Worm (Caenorhabditis elegans) whole organism, late embryonic: ENCODE results near the gene pot-1.

Experiments
- F13H6.1 ChIP-seq: sonication (generic microtip); optimal IDR thresholded peaks from 2 replicates; lab custom pipeline; 2016; ENCODE audit warnings: missing genetic modification characterization, missing compliant biosample characterization
- K02D7.2 ChIP-seq: sonication (generic microtip); optimal IDR thresholded peaks from 2 replicates; lab custom pipeline; 2017; ENCODE audit warnings: mild to moderate bottlenecking, missing genetic modification characterization, missing compliant biosample characterization
- ahr-1 ChIP-seq: sonication (generic microtip); optimal IDR thresholded peaks from 2 replicates; lab custom pipeline; 2016; ENCODE audit warnings: missing genetic modification characterization, missing compliant biosample characterization
- ama-1 ChIP-seq: fragments of 150-350 bp; optimal IDR thresholded peaks from 2 replicates; lab custom pipeline; 2014
- ceh-14 ChIP-seq: sonication (generic microtip); optimal IDR thresholded peaks from 2 replicates; lab custom pipeline; 2016; ENCODE audit warnings: missing genotype, missing genetic modification characterization, missing compliant biosample characterization
- ceh-18 ChIP-seq: sonication (generic microtip); optimal IDR thresholded peaks from 2 replicates; lab custom pipeline; 2016; ENCODE audit warnings: missing genetic modification characterization, missing compliant biosample characterization
- ceh-19 ChIP-seq: fragments of 200-800 bp; sonication (Bioruptor generic); optimal IDR thresholded peaks from 2 replicates; lab custom pipeline; 2018; ENCODE audit warnings: mild to moderate bottlenecking, missing genetic modification characterization, missing compliant biosample characterization
- ceh-2 ChIP-seq: sonication (generic microtip); optimal IDR thresholded peaks from 2 replicates; lab custom pipeline; 2016; ENCODE audit warnings: missing genotype, missing genetic modification characterization, missing compliant biosample characterization
- ceh-22 ChIP-seq: sonication (generic microtip); optimal IDR thresholded peaks from 2 replicates; lab custom pipeline; 2017; ENCODE audit warnings: missing biosample characterization, missing genetic modification characterization
- ceh-31 ChIP-seq: sonication (generic microtip); optimal IDR thresholded peaks from 2 replicates; lab custom pipeline; 2016; ENCODE audit warnings: missing genetic modification characterization, missing compliant biosample characterization
- ceh-34 ChIP-seq: sonication (generic microtip); optimal IDR thresholded peaks from 2 replicates; lab custom pipeline; 2016; ENCODE audit warnings: mild to moderate bottlenecking, missing genetic modification characterization, missing compliant biosample characterization
- ceh-48 ChIP-seq: sonication (generic microtip); optimal IDR thresholded peaks from 2 replicates; lab custom pipeline; 2016; ENCODE audit warnings: missing genetic modification characterization, inconsistent platforms, missing compliant biosample characterization
- ceh-9 ChIP-seq: sonication (generic microtip); optimal IDR thresholded peaks from 2 replicates; lab custom pipeline; 2016; ENCODE audit warnings: mild to moderate bottlenecking, missing genetic modification characterization, inconsistent platforms, missing compliant biosample characterization
- dmd-4 ChIP-seq: sonication (generic microtip); optimal IDR thresholded peaks from 2 replicates; lab custom pipeline; 2016; ENCODE audit warnings: borderline replicate concordance, missing genetic modification characterization, missing compliant biosample characterization
- dve-1 ChIP-seq: sonication (generic microtip); optimal IDR thresholded peaks from 2 replicates; lab custom pipeline; 2017; ENCODE audit warnings: antibody characterized with exemption, mild to moderate bottlenecking, missing genetic modification characterization, missing compliant biosample characterization
- elt-4 ChIP-seq: sonication (generic microtip); optimal IDR thresholded peaks from 2 replicates; lab custom pipeline; 2016; ENCODE audit warnings: missing genetic modification characterization, missing compliant biosample characterization
- fkh-10 ChIP-seq: fragments of 150-350 bp; optimal IDR thresholded peaks from 2 replicates; lab custom pipeline; 2014; ENCODE audit warnings: missing biosample characterization, missing genetic modification reagents, missing genetic modification characterization
- fkh-6 ChIP-seq: sonication (generic microtip); optimal IDR thresholded peaks from 2 replicates; lab custom pipeline; 2016; ENCODE audit warnings: missing genetic modification characterization, missing compliant biosample characterization
- hlh-13 ChIP-seq: fragments of 200-800 bp; sonication (Bioruptor generic); optimal IDR thresholded peaks from 2 replicates; lab custom pipeline; 2018; ENCODE audit warnings: mild to moderate bottlenecking, missing genetic modification characterization, missing compliant biosample characterization
- hlh-15 ChIP-seq: sonication (generic microtip); optimal IDR thresholded peaks from 2 replicates; lab custom pipeline; 2016; ENCODE audit warnings: missing genetic modification characterization, missing compliant biosample characterization
- hlh-30 ChIP-seq: sonication (generic microtip); optimal IDR thresholded peaks from 2 replicates; lab custom pipeline; 2017; ENCODE audit warnings: antibody characterized with exemption, missing genetic modification characterization, missing compliant biosample characterization; ENCODE audit not compliant: insufficient read depth
- hlh-6 ChIP-seq: sonication (generic microtip); optimal IDR thresholded peaks from 2 replicates; lab custom pipeline; 2016; ENCODE audit warnings: missing genotype, missing genetic modification characterization, missing compliant biosample characterization
- hlh-8 ChIP-seq: sonication (generic microtip); optimal IDR thresholded peaks from 2 replicates; lab custom pipeline; 2016; ENCODE audit warnings: missing genotype, missing genetic modification characterization, missing compliant biosample characterization
- lim-6 ChIP-seq: sonication (generic microtip); optimal IDR thresholded peaks from 2 replicates; lab custom pipeline; 2016; ENCODE audit warnings: missing genetic modification characterization, missing compliant biosample characterization
- lin-11 ChIP-seq: fragments of 200-800 bp; sonication (Bioruptor generic); optimal IDR thresholded peaks from 2 replicates; lab custom pipeline; 2018; ENCODE audit warnings: mild to moderate bottlenecking, missing genetic modification characterization, missing compliant biosample characterization
- madf-2 ChIP-seq: sonication (generic microtip); optimal IDR thresholded peaks from 2 replicates; lab custom pipeline; 2017; ENCODE audit warnings: missing genetic modification characterization, missing compliant biosample characterization
- mec-3 ChIP-seq: sonication (generic microtip); optimal IDR thresholded peaks from 2 replicates; lab custom pipeline; 2016; ENCODE audit warnings: borderline replicate concordance, missing genetic modification characterization, missing compliant biosample characterization
- nfya-1 ChIP-seq: sonication (generic microtip); optimal IDR thresholded peaks from 2 replicates; lab custom pipeline; 2017; ENCODE audit warnings: missing genetic modification characterization, mild to moderate bottlenecking, missing compliant biosample characterization, antibody characterized with exemption, moderate library complexity
- npax-4 ChIP-seq: sonication (generic microtip); optimal IDR thresholded peaks from 2 replicates; lab custom pipeline; 2016; ENCODE audit warnings: missing genetic modification characterization, missing compliant biosample characterization
- pat-9 ChIP-seq: fragments of 200-800 bp; sonication (Bioruptor generic); optimal IDR thresholded peaks from 2 replicates; lab custom pipeline; 2018; ENCODE audit warnings: mild to moderate bottlenecking, missing genetic modification characterization, moderate library complexity, missing compliant biosample characterization
- pax-1 ChIP-seq: fragments of 150-350 bp; optimal IDR thresholded peaks from 2 replicates; lab custom pipeline; 2014; ENCODE audit warnings: missing biosample characterization, missing genetic modification characterization
- pha-4 ChIP-seq: fragments of 150-350 bp; optimal IDR thresholded peaks from 2 replicates; lab custom pipeline; 2018; ENCODE audit warnings: missing biosample characterization, missing genetic modification reagents, missing genetic modification characterization
- pqm-1 ChIP-seq: sonication (generic microtip); optimal IDR thresholded peaks from 2 replicates; lab custom pipeline; 2016; ENCODE audit warnings: missing genetic modification characterization, missing compliant biosample characterization
- rnt-1 ChIP-seq: sonication (generic microtip); optimal IDR thresholded peaks from 2 replicates; lab custom pipeline; 2016; ENCODE audit warnings: missing genetic modification characterization, missing compliant biosample characterization
- sdc-2 ChIP-seq: sonication (generic microtip); optimal IDR thresholded peaks from 2 replicates; lab custom pipeline; 2016; ENCODE audit warnings: missing genotype, missing genetic modification characterization, missing compliant biosample characterization
- sox-2 ChIP-seq: fragments of 200-800 bp; sonication (Bioruptor generic); IDR thresholded peaks from 2 replicates; pipeline ENCODE4 v1.3.6; 2022; ENCODE audit warnings: missing genetic modification reagents, missing genetic modification characterization, missing compliant biosample characterization
- sox-4 ChIP-seq: sonication (generic microtip); optimal IDR thresholded peaks from 2 replicates; lab custom pipeline; 2017; ENCODE audit warnings: mild to moderate bottlenecking, missing genetic modification characterization, inconsistent platforms, missing compliant biosample characterization
- tbx-2 ChIP-seq: sonication (generic microtip); optimal IDR thresholded peaks from 2 replicates; lab custom pipeline; 2016; ENCODE audit warnings: missing genetic modification characterization, missing compliant biosample characterization
- ttx-3 ChIP-seq: sonication (generic microtip); optimal IDR thresholded peaks from 2 replicates; lab custom pipeline; 2016; ENCODE audit warnings: missing genetic modification reagents, missing genetic modification characterization, missing compliant biosample characterization
- unc-3 ChIP-seq, 2 experiments: fragments of 200-800 bp in 1 of 2; sonication (Bioruptor generic) in 1 of 2; sonication (generic microtip) in 1 of 2; conservative IDR thresholded peaks in 1 of 2; optimal IDR thresholded peaks in 1 of 2; 2 replicates each; pipeline versions ENCODE4 v1.3.6 to Lab custom; 2016 to 2022; ENCODE audit warnings: missing compliant biosample characterization in 2 of 2, missing genetic modification characterization in 2 of 2, missing genetic modification reagents in 1 of 2
- unc-42 ChIP-seq: sonication (generic microtip); optimal IDR thresholded peaks from 2 replicates; lab custom pipeline; 2016; ENCODE audit warnings: missing genotype, missing genetic modification characterization, missing compliant biosample characterization
- unc-55 ChIP-seq: sonication (generic microtip); optimal IDR thresholded peaks from 2 replicates; lab custom pipeline; 2017; ENCODE audit warnings: missing biosample characterization, missing genetic modification reagents, missing genetic modification characterization
- unc-86 ChIP-seq: sonication (generic microtip); optimal IDR thresholded peaks from 2 replicates; lab custom pipeline; 2016; ENCODE audit warnings: missing genetic modification characterization, missing compliant biosample characterization
- ztf-16 ChIP-seq: sonication (generic microtip); optimal IDR thresholded peaks from 2 replicates; lab custom pipeline; 2017; ENCODE audit warnings: missing genetic modification characterization, missing compliant biosample characterization

pot-1 gene

DNA sequence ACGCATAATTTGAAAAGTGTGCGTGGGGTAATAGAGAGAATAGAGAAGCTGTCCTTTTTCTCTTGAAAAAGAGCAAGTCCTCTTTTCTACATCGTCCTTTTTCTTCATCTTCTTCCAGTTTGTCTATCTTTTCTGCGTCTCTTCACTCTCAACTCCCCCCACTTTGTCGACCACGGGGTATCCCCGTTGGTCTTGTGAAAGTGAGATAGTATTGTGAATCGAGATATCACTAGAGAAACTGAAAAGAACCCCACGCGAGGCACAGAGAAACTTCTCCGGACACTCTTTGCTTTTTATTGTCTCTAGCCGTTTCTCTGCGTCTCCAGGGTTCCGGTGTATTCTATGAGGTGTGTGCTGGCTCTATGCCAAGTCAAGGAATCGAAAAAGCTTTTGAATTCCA lies 22.2 kb upstream of the pot-1 start (continued):
- peak; percentile 57 for TF ChIP-seq hlh-8 (tag; lab: Kevin White, UChicago)
- TF ChIP-seq ceh-34: peak; percentile 82
- no peak for TF ChIP-seq elt-4 (tag; lab: Kevin White, UChicago)
- peak; percentile 30 for TF ChIP-seq ceh-2 (tag; lab: Kevin White, UChicago)
- no peak for TF ChIP-seq sox-4 (tag; lab: Kevin White, UChicago)
- peak; percentile 18 for TF ChIP-seq ama-1 (lab: Kevin White, UChicago)
- TF ChIP-seq hlh-6 (tag; lab: Kevin White, UChicago): no peak
- no peak for TF ChIP-seq K02D7.2 (tag; lab: Kevin White, UChicago)
- TF ChIP-seq pax-1 (tag; lab: Kevin White, UChicago): peak; percentile 52
- no peak for TF ChIP-seq fkh-6
- TF ChIP-seq ceh-14 (tag; lab: Kevin White, UChicago): peak; percentile 53
- peak; percentile 82 for TF ChIP-seq unc-55
- TF ChIP-seq npax-4 (tag; lab: Kevin White, UChicago): no peak
- TF ChIP-seq mec-3 (tag; lab: Kevin White, UChicago): no peak
- TF ChIP-seq hlh-13 (GFP tag; lab: Kevin White, UChicago): no peak
- TF ChIP-seq lin-11 (tag; lab: Kevin White, UChicago): no peak
- no peak for TF ChIP-seq unc-3 (GFP tag; conservative IDR thresholded peaks at IDR 0.05; lab: Robert Waterston, UW)
- peak; percentile 45 for TF ChIP-seq unc-3 (tag; optimal IDR thresholded peaks at IDR 0.05; lab: Kevin White, UChicago)
- TF ChIP-seq ceh-19: no peak
- peak; percentile 16 for TF ChIP-seq F13H6.1 (tag; lab: Kevin White, UChicago)
- peak; percentile 65 for TF ChIP-seq unc-42 (tag; lab: Kevin White, UChicago)
- peak; percentile 98 for TF ChIP-seq hlh-30 (tag; lab: Kevin White, UChicago)
- no peak for TF ChIP-seq ceh-9
- TF ChIP-seq dmd-4 (tag; lab: Kevin White, UChicago): peak; percentile 35
- TF ChIP-seq madf-2 (tag; lab: Kevin White, UChicago): no peak
- TF ChIP-seq ttx-3 (tag; lab: Kevin White, UChicago): no peak
- no peak for TF ChIP-seq ahr-1 (tag; lab: Kevin White, UChicago)
- TF ChIP-seq ztf-16 (tag; lab: Kevin White, UChicago): no peak
- TF ChIP-seq sox-2 (GFP tag; lab: Robert Waterston, UW): no peak; the same call in 1 of the 2 replicates
- peak; percentile 32 for TF ChIP-seq unc-86
- peak; percentile 50 for TF ChIP-seq sdc-2 (tag; lab: Kevin White, UChicago)
- TF ChIP-seq ceh-22: no peak
- no peak for TF ChIP-seq pha-4 (tag; lab: Kevin White, UChicago)

DNA sequence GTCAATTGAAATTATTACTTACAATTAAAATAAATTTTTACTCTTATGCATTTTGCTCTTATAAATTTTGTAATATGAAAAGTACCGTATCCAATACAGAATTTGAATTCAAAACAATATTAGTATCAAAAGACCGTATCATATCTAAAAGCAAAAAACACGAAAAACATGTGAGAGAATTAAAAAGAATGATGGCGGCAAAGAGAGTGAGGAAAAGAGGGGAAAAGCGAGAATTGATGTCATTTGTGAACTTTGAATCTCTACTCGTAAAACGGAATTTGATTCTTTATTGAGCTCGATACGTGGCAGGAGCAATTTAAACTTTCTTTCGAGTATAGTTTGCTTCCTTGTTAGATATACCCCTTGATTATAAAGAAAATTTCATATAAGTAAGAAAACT lies 21.0 kb upstream of the pot-1 start:
- TF ChIP-seq unc-42 (tag; lab: Kevin White, UChicago) (no peak), lim-6 (no peak), fkh-10 (no peak), ahr-1 (tag; lab: Kevin White, UChicago) (no peak), hlh-15 (tag; lab: Kevin White, UChicago) (no peak), pqm-1 (tag; lab: Kevin White, UChicago) (no peak), hlh-30 (tag; lab: Kevin White, UChicago) (no peak), unc-55 (no peak), fkh-6 (no peak)

- TF ChIP-seq ceh-34: no peak
- TF ChIP-seq F13H6.1 (tag; lab: Kevin White, UChicago): no peak
- peak; percentile 14 for TF ChIP-seq rnt-1
- TF ChIP-seq ceh-48: no peak
- peak; percentile 68 for TF ChIP-seq ceh-31
- TF ChIP-seq ceh-18 (tag; lab: Kevin White, UChicago): peak; percentile 9
- no peak for TF ChIP-seq pha-4 (tag; lab: Kevin White, UChicago)
- peak; percentile 93 for TF ChIP-seq nfya-1
- TF ChIP-seq dve-1 (tag; lab: Kevin White, UChicago): peak; percentile 12
- TF ChIP-seq unc-55: peak; percentile 78
- peak; percentile 4 for TF ChIP-seq tbx-2
- TF ChIP-seq unc-42 (tag; lab: Kevin White, UChicago): peak; percentile 66
- peak; percentile 79 for TF ChIP-seq pax-1 (tag; lab: Kevin White, UChicago)
- TF ChIP-seq pat-9 (tag; lab: Kevin White, UChicago): no peak
- TF ChIP-seq, all 69 proteins: peak for 9
These were observed 20.3 kb upstream of the pot-1 start, which contains the start of gene ogt-1 for ce11 chrIII:7153747-7154238. Gene ogt-1 (minus strand): TSS chrIII:7153797.
